Worm (Caenorhabditis elegans) whole organism, midembryonic: ENCODE measurements around the gene F42G2.5.

Experiments
- T22C8.4 ChIP-seq: fragments of 200-800 bp; sonication (Bioruptor generic); IDR thresholded peaks from 2 replicates; pipeline ENCODE4 v1.3.6; 2022; ENCODE audit warnings: missing genetic modification characterization, missing compliant biosample characterization
- cog-1 ChIP-seq: sonication (generic microtip); optimal IDR thresholded peaks from 2 replicates; lab custom pipeline; 2016; ENCODE audit warnings: missing genetic modification characterization, missing compliant biosample characterization
- flt-1 ChIP-seq: fragments of 200-800 bp; sonication (Bioruptor generic); IDR thresholded peaks from 2 replicates; pipeline ENCODE4 v1.3.6; 2022; ENCODE audit warnings: missing genetic modification characterization, missing compliant biosample characterization
- klf-2 ChIP-seq: fragments of 200-800 bp; sonication (Bioruptor generic); conservative IDR thresholded peaks from 2 replicates; pipeline ENCODE4 v1.3.6; 2022; ENCODE audit warnings: missing genetic modification reagents, missing genetic modification characterization, missing compliant biosample characterization
- med-1 ChIP-seq: sonication (generic microtip); optimal IDR thresholded peaks from 2 replicates; lab custom pipeline; 2017; ENCODE audit warnings: missing genetic modification characterization, mild to moderate bottlenecking, missing compliant biosample characterization, antibody characterized with exemption, missing genetic modification reagents; ENCODE audit not compliant: insufficient read depth
- ref-1 ChIP-seq: fragments of 200-800 bp; sonication (Bioruptor generic); conservative IDR thresholded peaks from 2 replicates; pipeline ENCODE4 v1.3.6; 2022; ENCODE audit warnings: missing genetic modification reagents, missing genetic modification characterization, missing compliant biosample characterization
- tab-1 ChIP-seq: fragments of 200-800 bp; sonication (Bioruptor generic); IDR thresholded peaks from 2 replicates; pipeline ENCODE4 v1.3.6; 2022; ENCODE audit warnings: missing genetic modification characterization, missing compliant biosample characterization
- ztf-23 ChIP-seq: fragments of 200-800 bp; sonication (Bioruptor generic); IDR thresholded peaks from 2 replicates; pipeline ENCODE4 v1.3.6; 2022; ENCODE audit warnings: missing genetic modification reagents, missing genetic modification characterization, missing compliant biosample characterization
- ztf-29 ChIP-seq: fragments of 200-800 bp; sonication (Bioruptor generic); IDR thresholded peaks from 2 replicates; pipeline ENCODE4 v1.3.6; 2022; ENCODE audit warnings: missing genetic modification reagents, missing genetic modification characterization, missing compliant biosample characterization

The F42G2.5 gene

DNA sequence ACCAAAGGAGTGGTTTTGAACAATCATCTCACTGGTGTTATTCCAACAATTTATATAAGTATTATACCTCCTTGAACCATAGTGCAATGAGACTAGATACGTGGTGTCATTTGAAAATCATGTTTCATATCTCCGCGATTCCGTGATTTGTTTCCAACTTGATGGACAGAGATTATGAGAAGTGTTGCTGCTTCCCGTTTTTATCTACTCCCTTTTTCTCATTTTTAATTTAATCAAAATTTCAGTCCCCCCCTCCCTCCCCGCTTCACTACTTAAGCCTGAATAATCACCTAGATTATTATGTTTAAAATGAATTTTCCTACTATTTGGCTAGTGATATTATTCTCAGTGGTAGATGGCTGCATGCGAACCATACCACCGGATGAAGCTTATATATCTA is 45.7 kb downstream of the F42G2.5 start, which contains the start of gene F16G10.3:
TSS of gene F16G10.3 (plus strand) at position 301 of the 400 bp plus-strand sequence.
- TF ChIP-seq ztf-29 = no peak
- TF ChIP-seq klf-2 (GFP tag; lab: Robert Waterston, UW) = no peak
- TF ChIP-seq tab-1 = no peak
- no peak for TF ChIP-seq med-1 (GFP tag; lab: Kevin White, UChicago)

DNA sequence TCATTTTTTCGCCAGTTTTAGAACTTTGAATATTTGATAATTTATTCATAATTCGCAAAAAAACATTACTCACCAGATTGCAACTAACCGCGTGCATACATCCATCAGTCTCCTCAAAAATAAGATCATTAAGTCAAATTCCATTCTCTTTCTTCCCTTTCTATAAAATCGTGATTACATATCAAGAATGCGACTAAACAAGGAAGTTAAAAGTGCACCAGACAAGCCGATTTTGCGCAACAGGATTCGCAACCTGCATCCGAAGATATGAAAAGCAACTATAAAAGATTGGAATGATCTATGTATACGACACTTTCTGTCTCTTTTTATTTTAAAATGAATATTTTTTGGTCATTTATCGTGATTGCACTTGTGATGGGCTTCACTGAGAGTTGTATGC is 48.8 kb downstream of the F42G2.5 start, which contains the start of gene hpo-25:
TSS of gene hpo-25 (plus strand) at position 301 of the 400 bp plus-strand sequence.
- TF ChIP-seq ztf-23 (GFP tag; lab: Robert Waterston, UW) (no peak), tab-1 (no peak), ztf-29 (no peak), ref-1 (GFP tag; lab: Robert Waterston, UW) (no peak), med-1 (GFP tag; lab: Kevin White, UChicago) (no peak), cog-1 (no peak), T22C8.4 (GFP tag; lab: Robert Waterston, UW) (no peak), klf-2 (GFP tag; lab: Robert Waterston, UW) (no peak), flt-1 (GFP tag; lab: Robert Waterston, UW) (no peak)

DNA sequence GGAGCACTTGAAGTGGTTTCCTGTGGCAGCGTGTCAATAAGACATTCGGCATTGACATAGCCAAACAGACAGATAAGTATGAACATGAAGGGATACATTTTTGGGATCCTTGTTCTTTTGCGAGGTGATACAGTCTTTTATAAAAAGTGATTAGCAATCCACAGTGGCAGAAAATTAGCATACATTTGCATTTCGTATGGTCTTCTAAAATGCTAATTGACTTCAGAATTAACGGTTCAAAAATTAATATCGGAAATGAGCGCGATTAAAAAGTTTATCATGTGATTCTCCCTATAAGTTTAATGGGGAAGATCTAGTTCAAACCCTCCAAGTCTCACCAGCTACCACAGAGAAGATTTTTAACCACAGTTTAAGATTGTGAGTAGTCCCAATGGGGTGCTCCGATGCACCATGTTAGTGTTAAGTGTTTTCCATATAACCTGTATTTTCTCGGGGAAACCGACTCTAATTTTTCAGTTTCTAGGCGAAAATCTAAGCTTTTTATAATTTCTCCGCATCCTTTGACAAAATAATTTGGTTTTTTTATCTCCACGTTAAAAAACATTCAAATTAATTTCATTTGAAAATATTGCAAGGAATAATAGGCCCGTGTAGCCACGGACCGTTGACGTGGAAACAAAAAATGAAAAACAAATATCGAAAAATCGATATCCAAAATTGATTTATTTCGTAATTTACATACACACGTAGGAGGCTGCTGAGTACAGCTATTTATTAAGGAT is 51.0 kb downstream of the F42G2.5 start, which contains the start of the genes F43C11.12 and F16G10.5:
TSS of gene F43C11.12 (minus strand) at position 101 of the 743 bp plus-strand sequence.
TSS of gene F16G10.5 (plus strand) at position 693 of the 743 bp plus-strand sequence.
- TF ChIP-seq T22C8.4 (GFP tag; lab: Robert Waterston, UW) = no peak
- no peak for TF ChIP-seq ztf-23 (GFP tag; lab: Robert Waterston, UW)
- no peak for TF ChIP-seq flt-1 (GFP tag; lab: Robert Waterston, UW)
- no peak for TF ChIP-seq ztf-29
- TF ChIP-seq tab-1 = no peak
- no peak for TF ChIP-seq klf-2 (GFP tag; lab: Robert Waterston, UW)
- no peak for TF ChIP-seq ref-1 (GFP tag; lab: Robert Waterston, UW)
